Fruit fly (Drosophila melanogaster) whole organism, embryonic: ENCODE data around the gene yellow-e.
A peak's percentile ranks its signal among the peaks of the same experiment; 100 is the strongest.

Experiments
- Abd-B ChIP-seq: fragments of 200-800 bp; sonication (Bioruptor generic); optimal IDR thresholded peaks from 2 replicates; lab custom pipeline; 2018; ENCODE audit warnings: missing biosample characterization, mild to moderate bottlenecking, missing genetic modification characterization, moderate library complexity
- Atf-2 ChIP-seq: fragments of 200-800 bp; sonication (Bioruptor generic); optimal IDR thresholded peaks from 2 replicates; lab custom pipeline; 2016; ENCODE audit warnings: missing biosample characterization, missing genetic modification characterization
- Bgb ChIP-seq: fragments of 200-800 bp; sonication (Bioruptor generic); IDR thresholded peaks from 2 replicates; pipeline ENCODE4 v1.3.6; 2022; ENCODE audit warnings: missing biosample characterization, missing genetic modification characterization; ENCODE audit not compliant: partially characterized antibody
- C15 ChIP-seq: fragments of 200-800 bp; sonication (Bioruptor generic); IDR thresholded peaks from 3 replicates; pipeline ENCODE4 v1.3.6; 2022; ENCODE audit warnings: missing biosample characterization, missing genetic modification characterization
- CG10147 ChIP-seq: fragments of 200-800 bp; sonication (Bioruptor generic); optimal IDR thresholded peaks from 2 replicates; lab custom pipeline; 2019; ENCODE audit warnings: missing biosample characterization, mild to moderate bottlenecking, missing genetic modification characterization, moderate library complexity
- CG10321 ChIP-seq: fragments of 200-800 bp; sonication (Bioruptor generic); IDR thresholded peaks from 2 replicates; pipeline ENCODE4 v1.3.6; 2022; ENCODE audit warnings: missing biosample characterization, missing genetic modification characterization
- CG10543 ChIP-seq: fragments of 200-800 bp; sonication (Bioruptor generic); optimal IDR thresholded peaks from 3 replicates; lab custom pipeline; 2017; ENCODE audit warnings: missing biosample characterization, mild to moderate bottlenecking, missing genetic modification characterization, moderate library complexity
- CG12104 ChIP-seq: fragments of 200-800 bp; sonication (Bioruptor generic); optimal IDR thresholded peaks from 3 replicates; lab custom pipeline; 2016; ENCODE audit warnings: missing biosample characterization, missing genetic modification characterization
- CG13775 ChIP-seq: fragments of 200-800 bp; sonication (Bioruptor generic); optimal IDR thresholded peaks from 3 replicates; lab custom pipeline; 2017; ENCODE audit warnings: missing biosample characterization, mild to moderate bottlenecking, missing genetic modification characterization
- CG14710 ChIP-seq: fragments of 200-800 bp; sonication (Bioruptor generic); optimal IDR thresholded peaks from 3 replicates; lab custom pipeline; 2019; ENCODE audit warnings: missing biosample characterization, mild to moderate bottlenecking, missing genetic modification characterization, moderate library complexity
- CG1529 ChIP-seq: fragments of 200-800 bp; sonication (Bioruptor generic); optimal IDR thresholded peaks from 3 replicates; lab custom pipeline; 2018; ENCODE audit warnings: missing biosample characterization, missing genetic modification characterization
- CG18476 ChIP-seq: fragments of 200-800 bp; sonication (Bioruptor generic); optimal IDR thresholded peaks from 2 replicates; lab custom pipeline; 2016; ENCODE audit warnings: missing biosample characterization, mild to moderate bottlenecking, missing genetic modification characterization
- CG18599 ChIP-seq: fragments of 200-800 bp; sonication (Bioruptor generic); optimal IDR thresholded peaks from 3 replicates; lab custom pipeline; 2017; ENCODE audit warnings: missing biosample characterization, missing genetic modification characterization, mild to moderate bottlenecking, moderate library complexity, missing genetic modification reagents
- CG33557 ChIP-seq: fragments of 200-800 bp; sonication (Bioruptor generic); optimal IDR thresholded peaks from 2 replicates; lab custom pipeline; 2019; ENCODE audit warnings: missing biosample characterization, mild to moderate bottlenecking, missing genetic modification characterization, moderate library complexity
- CG6683 ChIP-seq: fragments of 200-800 bp; sonication (Bioruptor generic); optimal IDR thresholded peaks from 2 replicates; lab custom pipeline; 2017; ENCODE audit warnings: missing biosample characterization, mild to moderate bottlenecking, missing genetic modification characterization, missing genetic modification reagents
- CG6765 ChIP-seq: fragments of 200-800 bp; sonication (Bioruptor generic); optimal IDR thresholded peaks from 3 replicates; lab custom pipeline; 2017; ENCODE audit warnings: missing biosample characterization, mild to moderate bottlenecking, missing genetic modification characterization
- CG9609 ChIP-seq: fragments of 200-800 bp; sonication (Bioruptor generic); optimal IDR thresholded peaks from 3 replicates; lab custom pipeline; 2016; ENCODE audit warnings: missing biosample characterization, missing genetic modification characterization
- CkIIα-i1 ChIP-seq: fragments of 200-800 bp; sonication (Bioruptor generic); IDR thresholded peaks from 2 replicates; pipeline ENCODE4 v1.3.6; 2022; ENCODE audit warnings: missing biosample characterization, missing genetic modification characterization
- CoRest ChIP-seq: fragments of 200-800 bp; sonication (Bioruptor generic); optimal IDR thresholded peaks from 3 replicates; lab custom pipeline; 2018; ENCODE audit warnings: missing biosample characterization, mild to moderate bottlenecking, missing genetic modification characterization, moderate library complexity
- E2f2 ChIP-seq: fragments of 200-800 bp; sonication (Bioruptor generic); IDR thresholded peaks from 2 replicates; pipeline ENCODE4 v1.3.6; 2022; ENCODE audit warnings: missing biosample characterization, missing genetic modification characterization
- Eip74EF ChIP-seq, 2 experiments: fragments of 200-800 bp in 1 of 2; fragments of >200 bp in 1 of 2; sonication (Bioruptor generic) in 1 of 2; optimal IDR thresholded peaks; 2 replicates each; lab custom pipeline; 2017 to 2019; ENCODE audit warnings: missing biosample characterization in 2 of 2, missing genetic modification characterization in 2 of 2, mild to moderate bottlenecking in 1 of 2, moderate library complexity in 1 of 2
- Jarid2 ChIP-seq: fragments of 200-800 bp; sonication (Bioruptor generic); optimal IDR thresholded peaks from 3 replicates; lab custom pipeline; 2017; ENCODE audit warnings: mild to moderate bottlenecking, missing biosample characterization, missing genetic modification reagents, missing genetic modification characterization
- MBD-R2 ChIP-seq: fragments of 200-800 bp; sonication (Bioruptor generic); IDR thresholded peaks from 2 replicates; pipeline ENCODE4 v1.3.6; 2022; ENCODE audit warnings: missing biosample characterization, missing genetic modification characterization
- Med ChIP-seq: fragments of 200-800 bp; sonication (Bioruptor generic); peaks from one replicate; lab custom pipeline; 2016; ENCODE audit warnings: missing biosample characterization, missing genetic modification characterization, mild to moderate bottlenecking, inconsistent platforms, moderate library complexity
- Neu2 ChIP-seq: fragments of 200-800 bp; sonication (Bioruptor generic); optimal IDR thresholded peaks from 3 replicates; lab custom pipeline; 2016; ENCODE audit warnings: missing biosample characterization, missing genetic modification characterization, borderline replicate concordance
- NfI ChIP-seq: fragments of 200-800 bp; sonication (Bioruptor generic); optimal IDR thresholded peaks from 3 replicates; lab custom pipeline; 2018; ENCODE audit warnings: missing biosample characterization, mild to moderate bottlenecking, missing genetic modification characterization, moderate library complexity
- Oli ChIP-seq: fragments of 200-800 bp; sonication (Bioruptor generic); optimal IDR thresholded peaks from 2 replicates; lab custom pipeline; 2018; ENCODE audit warnings: missing biosample characterization, mild to moderate bottlenecking, missing genetic modification characterization, moderate library complexity
- PHDP ChIP-seq: fragments of 200-800 bp; sonication (Bioruptor generic); optimal IDR thresholded peaks from 3 replicates; lab custom pipeline; 2018; ENCODE audit warnings: missing biosample characterization, mild to moderate bottlenecking, missing genetic modification characterization, moderate library complexity
- Trl ChIP-seq, 3 experiments: fragments of >200 bp in 2 of 3; fragments of 200-800 bp in 1 of 3; sonication (Bioruptor generic) in 1 of 3; optimal IDR thresholded peaks; 2 replicates in 1 of 3; 3 replicates in 2 of 3; lab custom pipeline; 2016 to 2017; ENCODE audit warnings: missing biosample characterization in 1 of 3, missing genetic modification characterization in 1 of 3
- Xrp1 ChIP-seq: fragments of 200-800 bp; sonication (Bioruptor generic); IDR thresholded peaks from 2 replicates; pipeline ENCODE4 v1.3.6; 2022; ENCODE audit warnings: missing biosample characterization, missing genetic modification characterization
- YL-1 ChIP-seq: fragments of 200-800 bp; sonication (Bioruptor generic); optimal IDR thresholded peaks from 3 replicates; lab custom pipeline; 2017; ENCODE audit warnings: missing biosample characterization, mild to moderate bottlenecking, missing genetic modification characterization
- al ChIP-seq: fragments of 200-800 bp; sonication (Bioruptor generic); IDR thresholded peaks from 2 replicates; pipeline ENCODE4 v1.3.6; 2022; ENCODE audit warnings: missing biosample characterization, missing genetic modification characterization
- ara ChIP-seq: fragments of 200-800 bp; sonication (Bioruptor generic); IDR thresholded peaks from 2 replicates; pipeline ENCODE4 v1.3.6; 2022; ENCODE audit warnings: missing biosample characterization, missing genetic modification characterization
- bsh ChIP-seq, 2 experiments: fragments of 200-800 bp; sonication (Bioruptor generic); optimal IDR thresholded peaks; 2 replicates each; lab custom pipeline; 2017 to 2018; ENCODE audit warnings: mild to moderate bottlenecking in 2 of 2, missing biosample characterization in 2 of 2, missing genetic modification characterization in 2 of 2, moderate library complexity in 1 of 2
- da ChIP-seq: fragments of 200-800 bp; sonication (Bioruptor generic); optimal IDR thresholded peaks from 2 replicates; lab custom pipeline; 2016; ENCODE audit warnings: missing biosample characterization, missing genetic modification characterization
- danr ChIP-seq: fragments of 200-800 bp; sonication (Bioruptor generic); IDR thresholded peaks from 2 replicates; pipeline ENCODE4 v1.3.6; 2022; ENCODE audit warnings: missing biosample characterization, missing genetic modification characterization
- en ChIP-seq: fragments of 200-800 bp; sonication (Bioruptor generic); optimal IDR thresholded peaks from 2 replicates; lab custom pipeline; 2016; ENCODE audit warnings: missing biosample characterization, missing genetic modification characterization
- h ChIP-seq: fragments of >200 bp; optimal IDR thresholded peaks from 2 replicates; lab custom pipeline; 2017
- lbe ChIP-seq: fragments of 200-800 bp; sonication (Bioruptor generic); optimal IDR thresholded peaks from 2 replicates; lab custom pipeline; 2016; ENCODE audit warnings: missing biosample characterization, mild to moderate bottlenecking, missing genetic modification characterization
- maf-S ChIP-seq: fragments of 200-800 bp; sonication (Bioruptor generic); optimal IDR thresholded peaks from 2 replicates; lab custom pipeline; 2016; ENCODE audit warnings: missing biosample characterization, missing genetic modification characterization
- pnt ChIP-seq: fragments of 200-800 bp; sonication (Bioruptor generic); optimal IDR thresholded peaks from 3 replicates; lab custom pipeline; 2016; ENCODE audit warnings: missing biosample characterization, missing genetic modification characterization
- sim ChIP-seq: fragments of 200-800 bp; sonication (Bioruptor generic); IDR thresholded peaks from 2 replicates; pipeline ENCODE4 v1.3.6; 2022; ENCODE audit warnings: missing biosample characterization, missing genetic modification characterization
- sisA ChIP-seq: fragments of 200-800 bp; sonication (Bioruptor generic); IDR thresholded peaks from 2 replicates; pipeline ENCODE4 v1.3.6; 2022; ENCODE audit warnings: missing biosample characterization, missing genetic modification characterization
- slp2 ChIP-seq: fragments of 200-800 bp; sonication (Bioruptor generic); optimal IDR thresholded peaks from 2 replicates; lab custom pipeline; 2016; ENCODE audit warnings: missing biosample characterization, missing genetic modification characterization
- sob ChIP-seq: fragments of 200-800 bp; sonication (Bioruptor generic); IDR thresholded peaks from 2 replicates; pipeline ENCODE4 v1.3.6; 2022; ENCODE audit warnings: missing biosample characterization, missing genetic modification characterization
- ttk ChIP-seq: fragments of 200-800 bp; sonication (Bioruptor generic); IDR thresholded peaks from 2 replicates; pipeline ENCODE4 v2.1.2; 2022; ENCODE audit warnings: missing biosample characterization, missing genetic modification characterization
- wek ChIP-seq: fragments of 200-800 bp; sonication (Bioruptor generic); optimal IDR thresholded peaks from 3 replicates; lab custom pipeline; 2018; ENCODE audit warnings: missing biosample characterization, mild to moderate bottlenecking, missing genetic modification characterization, moderate library complexity
- zen2 ChIP-seq: fragments of 200-800 bp; sonication (Bioruptor generic); IDR thresholded peaks from 3 replicates; pipeline ENCODE4 v1.3.6; 2022; ENCODE audit warnings: missing biosample characterization, missing genetic modification characterization; ENCODE audit not compliant: partially characterized antibody

The yellow-e gene

DNA sequence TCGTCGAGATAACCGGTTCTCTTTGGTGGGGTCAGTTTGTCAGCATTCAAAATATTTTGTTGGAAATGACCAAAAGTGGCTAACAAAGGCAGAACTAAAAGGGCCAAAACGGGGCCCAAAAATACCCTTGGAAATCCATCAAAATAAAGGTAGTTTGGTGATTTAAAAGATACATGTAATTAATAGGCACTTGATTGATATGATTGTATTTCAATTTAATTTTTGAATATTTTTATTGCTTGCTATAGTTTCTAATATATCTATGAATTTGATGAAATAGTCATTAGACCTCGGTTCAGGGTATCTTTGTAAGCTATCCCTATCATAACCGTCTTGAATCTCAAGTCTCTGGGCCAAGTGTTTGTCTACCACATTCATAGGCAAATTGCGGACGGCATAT lies 38.9 kb upstream of the yellow-e start (continued):
- TF ChIP-seq Abd-B (GFP tag; lab: Kevin White, UChicago) (peak; percentile 67), en (GFP tag; lab: Kevin White, UChicago) (peak; percentile 11), sisA (GFP tag; lab: Robert Waterston, UW) (peak; percentile 61), CG33557 (GFP tag; lab: Kevin White, UChicago) (no peak), CG10321 (GFP tag; lab: Robert Waterston, UW) (no peak), Neu2 (GFP tag; lab: Kevin White, UChicago) (no peak), CG6765 (GFP tag; lab: Kevin White, UChicago) (peak; percentile 45), Trl (optimal IDR thresholded peaks at IDR 0.05; lab: Kevin White, UChicago) (no peak), Trl (GFP tag; optimal IDR thresholded peaks at IDR 0.05; lab: Kevin White, UChicago) (peak; percentile 64), Xrp1 (peak; percentile 73), CG9609 (GFP tag; lab: Kevin White, UChicago) (peak; percentile 31), Jarid2 (GFP tag; lab: Kevin White, UChicago) (no peak), Eip74EF (GFP tag; optimal IDR thresholded peaks at IDR 0.05; lab: Kevin White, UChicago) (peak in 1 of 2 experiments; percentile 59)

DNA sequence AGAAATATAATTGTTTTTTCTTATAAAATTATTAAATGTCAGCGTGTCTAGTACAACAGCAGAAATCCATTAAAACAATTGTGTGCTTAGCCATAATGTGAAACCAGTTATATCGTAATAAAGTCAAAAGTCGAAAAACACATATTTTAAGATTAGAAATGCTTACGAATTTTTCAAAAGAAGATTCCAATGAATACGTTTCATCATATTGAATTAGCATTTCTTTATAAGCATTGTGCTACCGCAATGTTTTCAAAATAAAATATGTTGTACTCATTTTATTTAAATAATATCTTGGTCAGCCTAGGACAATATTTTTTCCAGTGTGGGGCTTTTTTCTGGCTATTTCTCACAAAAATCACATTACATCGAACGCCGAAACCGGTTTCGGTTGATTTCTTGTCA lies 37.8 kb upstream of the yellow-e start:
- TF ChIP-seq CG6683 (GFP tag; lab: Kevin White, UChicago) (peak; percentile 28), al (peak; percentile 77), h (lab: Kevin White, UChicago) (no peak), PHDP (tag; lab: Kevin White, UChicago) (peak; percentile 83), CoRest (tag; lab: Kevin White, UChicago) (peak; percentile 92), pnt (GFP tag; lab: Kevin White, UChicago) (peak; percentile 49), da (GFP tag; lab: Kevin White, UChicago) (no peak), MBD-R2 (GFP tag; lab: Robert Waterston, UW) (peak; percentile 22; the same call in 1 of the 2 replicates), zen2 (GFP tag; lab: Robert Waterston, UW) (no peak), wek (GFP tag; lab: Kevin White, UChicago) (no peak), CG10147 (GFP tag; lab: Kevin White, UChicago) (peak; percentile 88), CG18476 (peak; percentile 72), sob (GFP tag; lab: Robert Waterston, UW) (peak; percentile 48; the same call in 1 of the 2 replicates), slp2 (GFP tag; lab: Kevin White, UChicago) (peak; percentile 71), sim (GFP tag; lab: Robert Waterston, UW) (0 out of 2 replicates have a peak, but pooled peaks have one; percentile 13), NfI (peak; percentile 67), CG10543 (GFP tag; lab: Kevin White, UChicago) (no peak), lbe (GFP tag; lab: Kevin White, UChicago) (no peak), CG12104 (GFP tag; lab: Kevin White, UChicago) (peak; percentile 85), Bgb (GFP tag; lab: Robert Waterston, UW) (no peak), Oli (peak; percentile 89), CG1529 (GFP tag; lab: Kevin White, UChicago) (peak; percentile 71), CG13775 (peak; percentile 84), YL-1 (GFP tag; lab: Kevin White, UChicago) (peak; percentile 15), maf-S (GFP tag; lab: Kevin White, UChicago) (peak; percentile 42), danr (GFP tag; lab: Robert Waterston, UW) (peak; percentile 30; the same call in 1 of the 2 replicates), bsh (GFP tag; optimal IDR thresholded peaks at IDR 0.05; lab: Kevin White, UChicago) (peak; percentile 70 to 76), ara (GFP tag; lab: Robert Waterston, UW) (no peak), ttk (GFP tag; lab: Robert Waterston, UW) (0 out of 2 replicates have a peak, but pooled peaks have one; percentile 48), E2f2 (GFP tag; lab: Robert Waterston, UW) (peak; percentile 37; the same call in 1 of the 2 replicates), Med (GFP tag; lab: Kevin White, UChicago) (peak; percentile 92), C15 (0 out of 3 replicates have a peak, but pooled peaks have one; percentile 36), CG14710 (tag; lab: Kevin White, UChicago) (peak; percentile 76), CkIIα-i1 (GFP tag; lab: Robert Waterston, UW) (no peak), Atf-2 (GFP tag; lab: Kevin White, UChicago) (peak; percentile 23), CG18599 (GFP tag; lab: Kevin White, UChicago) (peak; percentile 74)
